Fruit fly (Drosophila melanogaster) whole organism, prepupa: ENCODE data around the gene CG5199.
A peak's percentile ranks its signal among the peaks of the same experiment; 100 is the strongest.

ENCODE experiments used
- Blimp-1 ChIP-seq: fragments of 200-800 bp; sonication (Bioruptor generic); optimal IDR thresholded peaks from 3 replicates; lab custom pipeline; 2017; ENCODE audit warnings: missing biosample characterization, missing genetic modification characterization, mild to moderate bottlenecking, moderate library complexity, missing genetic modification reagents
- CG10631 ChIP-seq: fragments of 200-800 bp; sonication (Bioruptor generic); optimal IDR thresholded peaks from 2 replicates; lab custom pipeline; 2016; ENCODE audit warnings: missing biosample characterization, missing genetic modification characterization
- CG11294 ChIP-seq: fragments of 200-800 bp; sonication (Bioruptor generic); IDR thresholded peaks from 2 replicates; pipeline ENCODE4 v1.3.6; 2022; ENCODE audit warnings: missing biosample characterization, missing genetic modification characterization
- CG11762 ChIP-seq: fragments of 200-800 bp; sonication (Bioruptor generic); optimal IDR thresholded peaks from 3 replicates; lab custom pipeline; 2016; ENCODE audit warnings: missing biosample characterization, missing genetic modification characterization; ENCODE audit not compliant: insufficient read depth
- CG11902 ChIP-seq: fragments of 200-800 bp; sonication (Bioruptor generic); optimal IDR thresholded peaks from 3 replicates; lab custom pipeline; 2016; ENCODE audit warnings: missing biosample characterization, missing genetic modification characterization
- CG1621 ChIP-seq: fragments of 200-800 bp; sonication (Bioruptor generic); optimal IDR thresholded peaks from 3 replicates; lab custom pipeline; 2018; ENCODE audit warnings: missing biosample characterization, mild to moderate bottlenecking, missing genetic modification characterization
- CG3032 ChIP-seq: fragments of 200-800 bp; optimal IDR thresholded peaks from 2 replicates; lab custom pipeline; 2019; ENCODE audit warnings: missing biosample characterization, mild to moderate bottlenecking, missing genetic modification characterization, moderate library complexity
- CG32006 ChIP-seq: fragments of 200-800 bp; sonication (Bioruptor generic); optimal IDR thresholded peaks from 3 replicates; lab custom pipeline; 2017; ENCODE audit warnings: missing biosample characterization, mild to moderate bottlenecking, missing genetic modification characterization
- CG34406 ChIP-seq: fragments of 200-800 bp; sonication (Bioruptor generic); optimal IDR thresholded peaks from 3 replicates; lab custom pipeline; 2016; ENCODE audit warnings: missing biosample characterization, missing genetic modification characterization
- CG3919 ChIP-seq: fragments of 200-800 bp; sonication (Bioruptor generic); optimal IDR thresholded peaks from 3 replicates; lab custom pipeline; 2016; ENCODE audit warnings: missing biosample characterization, missing genetic modification characterization
- CG4318 ChIP-seq: fragments of 200-800 bp; sonication (Bioruptor generic); optimal IDR thresholded peaks from 3 replicates; lab custom pipeline; 2017; ENCODE audit warnings: missing biosample characterization, mild to moderate bottlenecking, missing genetic modification characterization
- CG6163 ChIP-seq: fragments of 200-800 bp; sonication (Bioruptor generic); IDR thresholded peaks from 3 replicates; pipeline ENCODE4 v1.3.6; 2022; ENCODE audit warnings: missing biosample characterization, missing genetic modification characterization
- CG6276 ChIP-seq: fragments of 200-800 bp; sonication (Bioruptor generic); optimal IDR thresholded peaks from 2 replicates; lab custom pipeline; 2017; ENCODE audit warnings: missing biosample characterization, mild to moderate bottlenecking, missing genetic modification characterization
- CG7368 ChIP-seq: fragments of 200-800 bp; sonication (Bioruptor generic); optimal IDR thresholded peaks from 3 replicates; lab custom pipeline; 2016; ENCODE audit warnings: missing biosample characterization, missing genetic modification characterization
- CG8119 ChIP-seq: fragments of 200-800 bp; sonication (Bioruptor generic); IDR thresholded peaks from 3 replicates; pipeline ENCODE4 v1.3.6; 2022; ENCODE audit warnings: missing biosample characterization, missing genetic modification characterization
- CG8319 ChIP-seq: fragments of 200-800 bp; sonication (Bioruptor generic); optimal IDR thresholded peaks from 3 replicates; lab custom pipeline; 2016; ENCODE audit warnings: missing biosample characterization, missing genetic modification characterization
- CG9139 ChIP-seq: fragments of 200-800 bp; sonication (Bioruptor generic); optimal IDR thresholded peaks from 3 replicates; lab custom pipeline; 2017; ENCODE audit warnings: missing biosample characterization, mild to moderate bottlenecking, missing genetic modification characterization
- Eip75B ChIP-seq: fragments of 200-800 bp; sonication (Bioruptor generic); optimal IDR thresholded peaks from 3 replicates; lab custom pipeline; 2016; ENCODE audit warnings: missing biosample characterization, missing genetic modification characterization
- Eip93F ChIP-seq: fragments of 200-800 bp; sonication (Bioruptor generic); optimal IDR thresholded peaks from 2 replicates; lab custom pipeline; 2016; ENCODE audit warnings: missing biosample characterization, mild to moderate bottlenecking, missing genetic modification characterization
- Ets21C ChIP-seq: fragments of 200-800 bp; sonication (Bioruptor generic); optimal IDR thresholded peaks from 3 replicates; lab custom pipeline; 2016; ENCODE audit warnings: missing biosample characterization, missing genetic modification characterization
- Ets96B ChIP-seq: fragments of 200-800 bp; optimal IDR thresholded peaks from 2 replicates; lab custom pipeline; 2019; ENCODE audit warnings: missing biosample characterization, mild to moderate bottlenecking, missing genetic modification characterization, moderate library complexity
- Gug ChIP-seq: fragments of 200-800 bp; sonication (Bioruptor generic); IDR thresholded peaks from 2 replicates; pipeline ENCODE4 v1.3.6; 2022; ENCODE audit warnings: missing biosample characterization, missing genetic modification characterization
- Hr38 ChIP-seq: sonication (Bioruptor generic); optimal IDR thresholded peaks from 2 replicates; lab custom pipeline; 2016; ENCODE audit warnings: missing biosample characterization, missing genetic modification characterization
- Hr39 ChIP-seq: fragments of 200-800 bp; sonication (Bioruptor generic); optimal IDR thresholded peaks from 2 replicates; lab custom pipeline; 2016; ENCODE audit warnings: missing biosample characterization, missing genetic modification characterization
- Hr4 ChIP-seq: fragments of 200-800 bp; sonication (Bioruptor generic); optimal IDR thresholded peaks from 3 replicates; lab custom pipeline; 2016; ENCODE audit warnings: missing biosample characterization, missing genetic modification characterization
- Lpt ChIP-seq: fragments of 200-800 bp; sonication (Bioruptor generic); optimal IDR thresholded peaks from 3 replicates; lab custom pipeline; 2016; ENCODE audit warnings: missing biosample characterization, missing genetic modification characterization
- Met ChIP-seq: fragments of 200-800 bp; sonication (Bioruptor generic); optimal IDR thresholded peaks from 3 replicates; lab custom pipeline; 2016; ENCODE audit warnings: missing biosample characterization, missing genetic modification characterization
- Smox ChIP-seq: fragments of 200-800 bp; sonication (Bioruptor generic); optimal IDR thresholded peaks from 3 replicates; lab custom pipeline; 2016; ENCODE audit warnings: missing biosample characterization, missing genetic modification characterization
- Sox102F ChIP-seq: fragments of 200-800 bp; sonication (Bioruptor generic); optimal IDR thresholded peaks from 2 replicates; lab custom pipeline; 2016; ENCODE audit warnings: missing biosample characterization, mild to moderate bottlenecking, missing genetic modification characterization
- achi ChIP-seq: fragments of 200-800 bp; sonication (Bioruptor generic); optimal IDR thresholded peaks from 3 replicates; lab custom pipeline; 2016; ENCODE audit warnings: missing biosample characterization, missing genetic modification characterization
- cyc ChIP-seq: fragments of 200-800 bp; sonication (Bioruptor generic); optimal IDR thresholded peaks from 3 replicates; lab custom pipeline; 2016; ENCODE audit warnings: missing biosample characterization, missing genetic modification characterization
- dac ChIP-seq: fragments of 200-800 bp; sonication (Bioruptor generic); optimal IDR thresholded peaks from 2 replicates; lab custom pipeline; 2017; ENCODE audit warnings: missing biosample characterization, mild to moderate bottlenecking, missing genetic modification characterization
- dsx ChIP-seq: fragments of 200-800 bp; optimal IDR thresholded peaks from 3 replicates; lab custom pipeline; 2019; ENCODE audit warnings: missing biosample characterization, mild to moderate bottlenecking, missing genetic modification characterization, moderate library complexity; ENCODE audit not compliant: poor library complexity, severe bottlenecking
- eg ChIP-seq: fragments of 200-800 bp; sonication (Bioruptor generic); IDR thresholded peaks from 3 replicates; pipeline ENCODE4 v1.3.6; 2022; ENCODE audit warnings: missing biosample characterization, missing genetic modification characterization
- fd85E ChIP-seq: fragments of 200-800 bp; sonication (Bioruptor generic); optimal IDR thresholded peaks from 3 replicates; lab custom pipeline; 2016; ENCODE audit warnings: missing biosample characterization, missing genetic modification characterization
- fkh ChIP-seq: fragments of 200-800 bp; sonication (Bioruptor generic); optimal IDR thresholded peaks from 3 replicates; lab custom pipeline; 2017; ENCODE audit warnings: missing biosample characterization, mild to moderate bottlenecking, missing genetic modification characterization, moderate library complexity
- lz ChIP-seq: fragments of 200-800 bp; sonication (Bioruptor generic); optimal IDR thresholded peaks from 3 replicates; lab custom pipeline; 2016; ENCODE audit warnings: missing biosample characterization, missing genetic modification characterization
- net ChIP-seq: fragments of 200-800 bp; sonication (Bioruptor generic); optimal IDR thresholded peaks from 3 replicates; lab custom pipeline; 2016; ENCODE audit warnings: missing biosample characterization, missing genetic modification characterization
- salr ChIP-seq, 2 experiments: fragments of 200-800 bp; sonication (Bioruptor generic); optimal IDR thresholded peaks; 3 replicates each; lab custom pipeline; 2016 to 2018; ENCODE audit warnings: missing biosample characterization in 2 of 2, missing genetic modification characterization in 2 of 2, mild to moderate bottlenecking in 1 of 2
- spab ChIP-seq: fragments of 200-800 bp; sonication (Bioruptor generic); optimal IDR thresholded peaks from 2 replicates; lab custom pipeline; 2017; ENCODE audit warnings: missing biosample characterization, mild to moderate bottlenecking, missing genetic modification characterization, missing genetic modification reagents
- ss ChIP-seq, 2 experiments: fragments of 200-800 bp; sonication (Bioruptor generic); optimal IDR thresholded peaks; 2 replicates in 1 of 2; 3 replicates in 1 of 2; lab custom pipeline; 2017 to 2018; ENCODE audit warnings: mild to moderate bottlenecking in 2 of 2, missing biosample characterization in 2 of 2, missing genetic modification characterization in 2 of 2, moderate library complexity in 1 of 2
- svp ChIP-seq: fragments of 200-800 bp; sonication (Bioruptor generic); peaks from one replicate; lab custom pipeline; 2016; ENCODE audit warnings: missing biosample characterization, missing genetic modification characterization
- vri ChIP-seq: fragments of 200-800 bp; sonication (Bioruptor generic); optimal IDR thresholded peaks from 3 replicates; lab custom pipeline; 2016; ENCODE audit warnings: missing biosample characterization, mild to moderate bottlenecking, missing genetic modification characterization

CG5199 gene

DNA sequence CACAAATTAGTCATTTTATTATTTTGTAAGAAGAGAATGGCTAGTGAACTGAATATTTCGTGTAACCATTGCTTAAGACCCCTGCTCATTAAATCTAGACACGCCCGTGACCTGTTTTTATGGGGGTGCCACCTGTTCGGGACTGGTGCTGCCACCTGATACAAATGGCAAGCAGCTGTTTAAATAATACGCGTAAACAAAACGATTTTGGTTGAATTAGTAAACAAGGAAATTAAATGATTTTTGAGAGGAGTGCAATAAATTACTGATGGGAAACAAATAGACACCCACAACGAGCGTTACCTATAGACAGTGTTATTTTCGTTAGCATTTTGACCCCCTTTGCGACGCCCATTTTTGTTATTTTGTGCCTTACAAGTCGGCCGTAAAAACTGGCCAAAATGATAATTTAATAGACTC is 22.1 kb upstream of the CG5199 start (continued):
- TF ChIP-seq Sox102F (GFP tag; lab: Kevin White, UChicago): peak; percentile 87
- TF ChIP-seq eg (GFP tag; lab: Robert Waterston, UW): no peak
- peak; percentile 72 for TF ChIP-seq CG11902 (GFP tag; lab: Kevin White, UChicago)
- TF ChIP-seq Blimp-1 (GFP tag; lab: Kevin White, UChicago): peak; percentile 63
- TF ChIP-seq dsx (GFP tag; lab: Kevin White, UChicago): peak; percentile 77
- peak; percentile 79 for TF ChIP-seq CG11762
- no peak for TF ChIP-seq CG8119 (GFP tag; lab: Robert Waterston, UW)
- no peak for TF ChIP-seq CG6163 (GFP tag; lab: Robert Waterston, UW)
- peak; percentile 88 for TF ChIP-seq achi (GFP tag; lab: Kevin White, UChicago)
- no peak for TF ChIP-seq CG11294 (GFP tag; lab: Robert Waterston, UW)
- TF ChIP-seq CG4318 (GFP tag; lab: Kevin White, UChicago): peak; percentile 85
- peak; percentile 91 for TF ChIP-seq svp (GFP tag; lab: Kevin White, UChicago)
- TF ChIP-seq CG3032 (tag; lab: Kevin White, UChicago): peak; percentile 80
- TF ChIP-seq CG6276 (GFP tag; lab: Kevin White, UChicago): peak; percentile 83
- peak; percentile 67 for TF ChIP-seq CG1621 (tag; lab: Kevin White, UChicago)
- TF ChIP-seq CG10631 (GFP tag; lab: Kevin White, UChicago): peak; percentile 88
- peak; percentile 78 for TF ChIP-seq Ets21C
- TF ChIP-seq fkh: peak; percentile 98
- TF ChIP-seq lz (GFP tag; lab: Kevin White, UChicago): peak; percentile 85
- peak; percentile 88 for TF ChIP-seq CG34406
- TF ChIP-seq vri (GFP tag; lab: Kevin White, UChicago): peak; percentile 74
- TF ChIP-seq Hr39 (GFP tag; lab: Kevin White, UChicago): peak; percentile 86
- TF ChIP-seq Hr38 (GFP tag; lab: Kevin White, UChicago): peak; percentile 54
- peak; percentile 28 for TF ChIP-seq CG9139 (GFP tag; lab: Kevin White, UChicago)

DNA sequence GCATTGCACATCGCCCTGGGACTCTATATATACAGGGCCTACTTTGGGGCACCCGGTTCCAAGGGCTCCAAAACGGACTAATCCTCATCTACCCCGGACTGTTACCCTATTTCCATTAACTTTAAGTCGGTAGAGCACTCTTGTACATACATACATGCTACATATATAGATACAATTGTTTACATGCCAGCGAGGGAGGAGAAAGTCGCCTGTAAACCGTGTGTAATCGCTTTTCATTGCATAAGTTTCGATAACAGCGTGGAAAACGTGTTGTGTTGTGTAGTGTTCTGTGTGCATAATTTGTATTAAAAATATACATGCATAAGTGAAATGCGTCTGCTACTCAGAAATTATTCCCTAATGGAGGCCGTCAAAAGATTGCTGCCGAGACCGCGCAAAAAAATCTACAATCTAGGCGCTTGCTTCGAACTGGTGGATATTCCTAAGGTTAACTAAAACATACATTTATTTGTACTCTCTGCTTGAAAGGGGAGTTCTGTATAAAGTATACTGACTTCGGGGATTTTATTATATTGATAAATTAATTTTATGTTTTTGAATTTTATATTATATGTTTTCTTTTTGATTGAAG is 21.6 kb upstream of the CG5199 start, which contains the start of gene isoQC:
TSS of gene isoQC (plus strand) at position 270 of the 592 bp plus-strand sequence.
- TF ChIP-seq CG7368 (GFP tag; lab: Kevin White, UChicago) (no peak), vri (GFP tag; lab: Kevin White, UChicago) (peak; percentile 52)

DNA sequence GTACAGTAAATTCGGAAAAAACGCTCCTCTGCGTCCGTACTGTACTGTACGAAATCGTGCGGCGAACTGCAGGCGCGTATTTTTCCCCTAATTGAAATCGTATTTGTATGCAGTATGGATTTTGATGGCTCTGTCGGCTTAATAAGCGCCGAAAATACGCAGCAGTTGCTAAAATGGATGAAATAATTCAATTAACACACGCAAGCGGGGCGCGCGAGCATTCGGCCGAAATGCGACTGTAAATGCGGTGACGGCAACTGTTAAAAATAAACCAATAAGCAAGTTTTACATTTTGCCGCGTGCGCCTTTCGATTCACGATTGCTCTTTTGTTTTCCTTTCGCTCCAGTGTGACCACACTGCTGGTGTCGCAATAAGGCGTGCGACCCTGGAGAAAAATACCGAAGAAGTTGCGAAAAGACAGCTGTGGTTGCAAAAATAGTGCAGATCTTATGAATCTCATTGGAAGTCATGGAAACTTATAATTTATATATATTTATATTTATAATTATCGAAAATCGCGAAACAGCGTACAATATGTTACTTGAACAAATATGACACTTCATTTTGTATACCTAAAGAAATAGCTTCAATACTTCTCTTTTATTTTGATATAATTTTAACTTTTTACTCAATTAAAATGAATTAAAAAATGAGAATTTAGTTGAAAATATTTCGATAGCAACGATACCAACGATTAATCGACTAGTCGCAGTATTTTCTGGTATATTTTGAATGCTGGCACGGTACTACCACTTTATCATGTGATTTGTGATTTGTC is 20.5 kb upstream of the CG5199 start, which contains the start of the genes CG32428 and CG5969:
TSS of gene CG32428 (minus strand) at position 703 of the 779 bp plus-strand sequence.
TSS of gene CG5969 (plus strand) at position 763 of the 779 bp plus-strand sequence.
- peak; percentile 74 for TF ChIP-seq CG3919 (GFP tag; lab: Kevin White, UChicago)
- peak; percentile 53 for TF ChIP-seq CG11294 (GFP tag; lab: Robert Waterston, UW)
- peak; percentile 41 for TF ChIP-seq CG11762
- peak; percentile 80 for TF ChIP-seq CG32006 (GFP tag; lab: Kevin White, UChicago)
- peak; percentile 57 for TF ChIP-seq net
- peak; percentile 64 for TF ChIP-seq Eip93F (GFP tag; lab: Kevin White, UChicago)
- peak; percentile 65 for TF ChIP-seq vri (GFP tag; lab: Kevin White, UChicago)
- peak; percentile 34 for TF ChIP-seq Ets21C
- peak; percentile 88 for TF ChIP-seq CG6163 (GFP tag; lab: Robert Waterston, UW)
- peak; percentile 64 for TF ChIP-seq dsx (GFP tag; lab: Kevin White, UChicago)
- peak; percentile 79 for TF ChIP-seq CG10631 (GFP tag; lab: Kevin White, UChicago)
- TF ChIP-seq ss (GFP tag; optimal IDR thresholded peaks at IDR 0.05; lab: Kevin White, UChicago): peak; percentile 38 to 64
- peak; percentile 68 for TF ChIP-seq CG4318 (GFP tag; lab: Kevin White, UChicago)
- peak; percentile 33 for TF ChIP-seq fd85E (GFP tag; lab: Kevin White, UChicago)
- TF ChIP-seq Gug (GFP tag; lab: Robert Waterston, UW): peak; percentile 71
- peak; percentile 16 for TF ChIP-seq dac
- no peak for TF ChIP-seq Lpt (GFP tag; lab: Kevin White, UChicago)
- TF ChIP-seq Hr39 (GFP tag; lab: Kevin White, UChicago): peak; percentile 51
- TF ChIP-seq spab (GFP tag; lab: Kevin White, UChicago): peak; percentile 28
- TF ChIP-seq CG8319 (GFP tag; lab: Kevin White, UChicago): peak; percentile 28
- TF ChIP-seq Eip75B: peak; percentile 45
- peak; percentile 47 for TF ChIP-seq Met (GFP tag; lab: Kevin White, UChicago)
- TF ChIP-seq cyc (GFP tag; lab: Kevin White, UChicago): peak; percentile 53
- peak; percentile 84 for TF ChIP-seq CG3032 (tag; lab: Kevin White, UChicago)
- TF ChIP-seq salr (GFP tag; optimal IDR thresholded peaks at IDR 0.05; lab: Kevin White, UChicago): peak; percentile 27 to 52
- TF ChIP-seq Ets96B (tag; lab: Kevin White, UChicago): peak; percentile 75
- peak; percentile 50 for TF ChIP-seq Smox (GFP tag; lab: Kevin White, UChicago)
- peak; percentile 62 for TF ChIP-seq Hr4 (GFP tag; lab: Kevin White, UChicago)
- TF ChIP-seq CG6276 (GFP tag; lab: Kevin White, UChicago): peak; percentile 56
